Fruit fly (Drosophila melanogaster): ENCODE data around the gene cpo.

Gene cpo

dm6 chr3R:17951285-17951684 lies 31.7 kb downstream of the cpo start (continued):
- no peak for TF ChIP-seq cg (GFP tag; optimal IDR thresholded peaks at IDR 0.05)
- no peak for TF ChIP-seq ems (GFP tag; optimal IDR thresholded peaks at IDR 0.05)
- no peak for TF ChIP-seq CrebB (tag; optimal IDR thresholded peaks at IDR 0.05)
- TF ChIP-seq chinmo (GFP tag; IDR thresholded peaks at IDR 0.05; ENCODE audit: partially characterized antibody) = 0 out of 4 replicates have a peak, but pooled peaks have one; percentile 14
- no peak for TF ChIP-seq Hr51 (GFP tag; optimal IDR thresholded peaks at IDR 0.05)
- no peak for TF ChIP-seq CG2116 (GFP tag; optimal IDR thresholded peaks at IDR 0.05)
- peak; percentile 76 for TF ChIP-seq crol (GFP tag; IDR thresholded peaks at IDR 0.05)
- no peak for TF ChIP-seq CG1233 (GFP tag; optimal IDR thresholded peaks at IDR 0.05)
- TF ChIP-seq ci (GFP tag; IDR thresholded peaks at IDR 0.05) = no peak
- no peak for TF ChIP-seq CG17568 (GFP tag; optimal IDR thresholded peaks at IDR 0.05)
- TF ChIP-seq CG13775 (GFP tag; optimal IDR thresholded peaks at IDR 0.05) = no peak
- no peak for TF ChIP-seq CG7372 (GFP tag; IDR thresholded peaks at IDR 0.05)
- 0 out of 3 replicates have a peak, but pooled peaks have one; percentile 21 for TF ChIP-seq Doc3 (GFP tag; IDR thresholded peaks at IDR 0.05; ENCODE audit: partially characterized antibody)
- no peak for TF ChIP-seq tap (tag; optimal IDR thresholded peaks at IDR 0.05)
- TF ChIP-seq p53 (GFP tag; optimal IDR thresholded peaks at IDR 0.05) = no peak
- no peak for TF ChIP-seq CG13287 (GFP tag; IDR thresholded peaks at IDR 0.05; ENCODE audit: partially characterized antibody)
- TF ChIP-seq cato (GFP tag; optimal IDR thresholded peaks at IDR 0.05; ENCODE audit: borderline replicate concordance) = no peak
- peak; percentile 43 for TF ChIP-seq CG17385 (GFP tag; optimal IDR thresholded peaks at IDR 0.05)
- TF ChIP-seq TFAM (GFP tag; optimal IDR thresholded peaks at IDR 0.05) = no peak
- no peak for TF ChIP-seq CG12155 (GFP tag; optimal IDR thresholded peaks at IDR 0.05)

dm6 chr3R:17951780-17952179 lies 32.1 kb downstream of the cpo start:
- peak; percentile 12 for TF ChIP-seq gem (tag; optimal IDR thresholded peaks at IDR 0.05)
- peak; percentile 75 for TF ChIP-seq sens (GFP tag)
- no peak for TF ChIP-seq wdn (GFP tag; IDR thresholded peaks at IDR 0.05)
- TF ChIP-seq CG18262 (tag; optimal IDR thresholded peaks at IDR 0.05) = peak; percentile 9
- no peak for TF ChIP-seq CG12236 (GFP tag; optimal IDR thresholded peaks at IDR 0.05)
- TF ChIP-seq nau (GFP tag; optimal IDR thresholded peaks at IDR 0.05) = no peak
- TF ChIP-seq D19A (tag; optimal IDR thresholded peaks at IDR 0.05) = peak; percentile 93
- TF ChIP-seq Pdp1 (GFP tag; optimal IDR thresholded peaks at IDR 0.05) = no peak
- TF ChIP-seq CG2678 (tag; optimal IDR thresholded peaks at IDR 0.05) = peak; percentile 9
- TF ChIP-seq D19B (GFP tag; optimal IDR thresholded peaks at IDR 0.05) = peak; percentile 11
- TF ChIP-seq bsh (GFP tag; optimal IDR thresholded peaks at IDR 0.05) = no peak
- TF ChIP-seq grau (tag; optimal IDR thresholded peaks at IDR 0.05) = peak; percentile 24
- TF ChIP-seq oc (tag; optimal IDR thresholded peaks at IDR 0.05) = no peak
- peak; percentile 16 for TF ChIP-seq CG2712 (tag; optimal IDR thresholded peaks at IDR 0.05)
- no peak for TF ChIP-seq Drgx (GFP tag; IDR thresholded peaks at IDR 0.05)
- peak; percentile 9 for TF ChIP-seq nmo (GFP tag; optimal IDR thresholded peaks at IDR 0.05)
- TF ChIP-seq Xrp1 (GFP tag; IDR thresholded peaks at IDR 0.05) = peak; percentile 42; the same call in 1 of the 2 replicates
- TF ChIP-seq CG12219 (GFP tag; optimal IDR thresholded peaks at IDR 0.05) = no peak
- no peak for TF ChIP-seq Dref (GFP tag; IDR thresholded peaks at IDR 0.05)

- TF ChIP-seq chinmo (GFP tag; IDR thresholded peaks at IDR 0.05; ENCODE audit: partially characterized antibody) (0 out of 4 replicates have a peak, but pooled peaks have one; percentile 33), dpn (GFP tag; optimal IDR thresholded peaks at IDR 0.05) (no peak), pros (GFP tag; optimal IDR thresholded peaks at IDR 0.05) (peak; percentile 31), ssp (GFP tag; IDR thresholded peaks at IDR 0.05) (no peak), gcm (GFP tag; optimal IDR thresholded peaks at IDR 0.05) (peak; percentile 63), Hr78 (GFP tag; optimal IDR thresholded peaks at IDR 0.05) (no peak)
These were observed 32.8 kb downstream of the cpo start for dm6 chr3R:17952412-17952811.

Data from whole organism, embryonic.